Fruit fly (Drosophila melanogaster): ENCODE data around the gene CG11964.

CG11964 gene

dm6 chr3R:8927817-8928625 lies 16.8 kb downstream of the CG11964 start (continued):
- TF ChIP-seq Abd-B (GFP tag; optimal IDR thresholded peaks at IDR 0.05) (peak; percentile 52), tap (tag; optimal IDR thresholded peaks at IDR 0.05) (peak; percentile 88), CG9876 (GFP tag; optimal IDR thresholded peaks at IDR 0.05) (no peak), CG15073 (GFP tag; optimal IDR thresholded peaks at IDR 0.05) (peak; percentile 60), CG16815 (GFP tag; optimal IDR thresholded peaks at IDR 0.05) (peak; percentile 77), CG17912 (GFP tag; optimal IDR thresholded peaks at IDR 0.05) (no peak), jing (GFP tag; optimal IDR thresholded peaks at IDR 0.05) (peak; percentile 65), C15 (GFP tag; IDR thresholded peaks at IDR 0.05) (no peak), tx (GFP tag; optimal IDR thresholded peaks at IDR 0.05) (peak; percentile 52), CG3281 (GFP tag; optimal IDR thresholded peaks at IDR 0.05) (peak; percentile 77), kni (GFP tag; optimal IDR thresholded peaks at IDR 0.05) (peak; percentile 96), CG7963 (GFP tag; IDR thresholded peaks at IDR 0.05; ENCODE audit: partially characterized antibody) (no peak), gce (GFP tag; IDR thresholded peaks at IDR 0.05) (0 out of 3 replicates have a peak, but pooled peaks have one; percentile 62), vvl (GFP tag; IDR thresholded peaks at IDR 0.05) (peak; percentile 77), da (GFP tag; optimal IDR thresholded peaks at IDR 0.05) (no peak), CG34224 (GFP tag; IDR thresholded peaks at IDR 0.05; ENCODE audit: partially characterized antibody) (no peak), CG9437 (GFP tag; optimal IDR thresholded peaks at IDR 0.05) (peak; percentile 66), salm (tag; optimal IDR thresholded peaks at IDR 0.05) (peak; percentile 60), trh (GFP tag; optimal IDR thresholded peaks at IDR 0.05) (peak; percentile 22), CG6654 (GFP tag; optimal IDR thresholded peaks at IDR 0.05) (peak; percentile 60), CG14441 (GFP tag; IDR thresholded peaks at IDR 0.05) (peak; percentile 41), ara (GFP tag; IDR thresholded peaks at IDR 0.05) (peak; percentile 89), CG7839 (tag; optimal IDR thresholded peaks at IDR 0.05) (peak; percentile 81), tgo (GFP tag; IDR thresholded peaks at IDR 0.05) (peak; percentile 66; the same call in 2 of the 3 replicates), ftz-f1 (GFP tag; optimal IDR thresholded peaks at IDR 0.05) (no peak), CG31388 (GFP tag; optimal IDR thresholded peaks at IDR 0.05) (peak; percentile 8), otp (GFP tag; IDR thresholded peaks at IDR 0.05) (peak; percentile 71; the same call in 1 of the 3 replicates), vnd (GFP tag; IDR thresholded peaks at IDR 0.05; ENCODE audit: partially characterized antibody) (no peak), dm (GFP tag; optimal IDR thresholded peaks at IDR 0.05) (peak; percentile 49), CG17802 (tag; optimal IDR thresholded peaks at IDR 0.05) (peak; percentile 19), ase (GFP tag; IDR thresholded peaks at IDR 0.05) (0 out of 3 replicates have a peak, but pooled peaks have one; percentile 32), dpn (GFP tag; optimal IDR thresholded peaks at IDR 0.05) (peak; percentile 63 to 76), CG12071 (GFP tag; optimal IDR thresholded peaks at IDR 0.05) (peak; percentile 53), slbo (GFP tag; IDR thresholded peaks at IDR 0.05) (peak; percentile 56), CG7372 (GFP tag; IDR thresholded peaks at IDR 0.05) (peak; percentile 46; the same call in 1 of the 2 replicates), sens-2 (GFP tag; IDR thresholded peaks at IDR 0.05) (peak; percentile 34; the same call in 1 of the 2 replicates), chif (GFP tag; optimal IDR thresholded peaks at IDR 0.05) (peak; percentile 83 to 91), gem (tag; optimal IDR thresholded peaks at IDR 0.05) (peak; percentile 87), pnt (GFP tag; optimal IDR thresholded peaks at IDR 0.05) (peak; percentile 78), CG15479 (GFP tag; optimal IDR thresholded peaks at IDR 0.05) (peak; percentile 57), Taf1 (GFP tag; IDR thresholded peaks at IDR 0.05) (no peak), CG8944 (GFP tag; optimal IDR thresholded peaks at IDR 0.05) (peak; percentile 31), CG31441 (GFP tag; IDR thresholded peaks at IDR 0.05) (peak; percentile 87), sens (GFP tag) (peak; percentile 97), dan (GFP tag; IDR thresholded peaks at IDR 0.05) (no peak), NC2β (GFP tag; optimal IDR thresholded peaks at IDR 0.05) (peak; percentile 78)

All from whole organism, embryonic.